Worm (Caenorhabditis elegans) whole organism, L1 larva: ENCODE results near the gene spe-10.

Source experiments
- aha-1 ChIP-seq: fragments of 150-350 bp; optimal IDR thresholded peaks from 2 replicates; lab custom pipeline; 2014; ENCODE audit warnings: missing biosample characterization, missing genetic modification characterization
- ama-1 ChIP-seq: fragments of 150-350 bp; optimal IDR thresholded peaks from 2 replicates; lab custom pipeline; 2014
- ceh-82 ChIP-seq, 3 experiments: fragments of 150-350 bp in 1 of 3; sonication (generic microtip) in 2 of 3; optimal IDR thresholded peaks; 2 replicates each; lab custom pipeline; 2014 to 2017; ENCODE audit warnings: missing biosample characterization in 3 of 3, missing genetic modification characterization in 3 of 3
- elt-2 ChIP-seq: sonication (generic microtip); optimal IDR thresholded peaks from 2 replicates; lab custom pipeline; 2016; ENCODE audit warnings: missing genetic modification characterization, mild to moderate bottlenecking, inconsistent platforms, missing compliant biosample characterization, missing genetic modification reagents
- fkh-8 ChIP-seq: sonication (generic microtip); optimal IDR thresholded peaks from 2 replicates; lab custom pipeline; 2016; ENCODE audit warnings: mild to moderate bottlenecking, missing genetic modification characterization, missing compliant biosample characterization
- lin-39 ChIP-seq: fragments of 150-350 bp; optimal IDR thresholded peaks from 2 replicates; lab custom pipeline; 2014; ENCODE audit warnings: missing biosample characterization, missing genetic modification reagents, missing genetic modification characterization
- mep-1 ChIP-seq: fragments of 150-350 bp; optimal IDR thresholded peaks from 2 replicates; lab custom pipeline; 2014; ENCODE audit warnings: missing biosample characterization, missing genetic modification characterization
- nhr-11 ChIP-seq: fragments of 150-350 bp; optimal IDR thresholded peaks from 2 replicates; lab custom pipeline; 2014; ENCODE audit warnings: missing biosample characterization, missing genetic modification characterization
- nhr-76 ChIP-seq: sonication (generic microtip); optimal IDR thresholded peaks from 2 replicates; lab custom pipeline; 2017; ENCODE audit warnings: missing biosample characterization, missing genetic modification characterization
- snpc-4 ChIP-seq: fragments of 150-350 bp; optimal IDR thresholded peaks from 2 replicates; lab custom pipeline; 2014; ENCODE audit warnings: missing biosample characterization, missing genetic modification characterization
- unc-62 ChIP-seq: fragments of 150-350 bp; optimal IDR thresholded peaks from 2 replicates; lab custom pipeline; 2014; ENCODE audit warnings: missing biosample characterization, missing genetic modification reagents, missing genetic modification characterization
- zag-1 ChIP-seq: fragments of 150-350 bp; optimal IDR thresholded peaks from 2 replicates; lab custom pipeline; 2014; ENCODE audit warnings: missing biosample characterization, missing genetic modification characterization
- zip-4 ChIP-seq: fragments of 200-800 bp; sonication (Bioruptor generic); optimal IDR thresholded peaks from 2 replicates; lab custom pipeline; 2018; ENCODE audit warnings: mild to moderate bottlenecking, missing genetic modification characterization, moderate library complexity, missing compliant biosample characterization

DNA sequence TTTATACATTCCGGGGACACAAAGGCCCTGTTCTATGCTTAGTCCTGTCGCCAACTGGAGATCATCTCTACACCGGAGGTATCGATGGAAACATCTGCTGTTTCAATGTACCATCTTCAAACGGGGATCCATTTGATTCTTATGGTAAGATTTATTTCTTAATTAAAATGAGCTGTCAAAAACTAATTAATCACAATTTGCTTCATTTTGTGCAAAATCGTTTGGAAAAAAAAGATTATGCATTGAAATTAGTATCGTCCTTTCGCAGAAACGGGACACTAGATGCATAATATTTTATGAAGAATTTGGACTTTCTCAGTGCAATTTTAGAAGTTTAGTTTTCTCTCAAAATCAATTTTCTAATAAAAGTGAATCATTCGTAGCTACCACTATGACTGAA lies 20.2 kb upstream of the spe-10 start:
- TF ChIP-seq ama-1 (lab: Kevin White, UChicago) (no peak), unc-62 (no peak), mep-1 (tag; lab: Kevin White, UChicago) (no peak), nhr-11 (no peak), nhr-76 (tag; lab: Kevin White, UChicago) (no peak), ceh-82 (tag; optimal IDR thresholded peaks at IDR 0.05; lab: Kevin White, UChicago) (no peak), zip-4 (GFP tag; lab: Kevin White, UChicago) (no peak), elt-2 (tag; lab: Kevin White, UChicago) (no peak), aha-1 (tag; lab: Kevin White, UChicago) (no peak), zag-1 (tag; lab: Kevin White, UChicago) (no peak), fkh-8 (tag; lab: Kevin White, UChicago) (no peak), lin-39 (tag; lab: Kevin White, UChicago) (no peak), snpc-4 (tag; lab: Kevin White, UChicago) (no peak)
